Fruit fly (Drosophila melanogaster) whole organism, embryonic: ENCODE measurements around the gene CG11267.

Experiments used
- CG10267 ChIP-seq: fragments of 200-800 bp; sonication (Bioruptor generic); optimal IDR thresholded peaks from 2 replicates; lab custom pipeline; 2018; ENCODE audit warnings: missing biosample characterization, mild to moderate bottlenecking, missing genetic modification characterization, moderate library complexity
- CG11247 ChIP-seq: fragments of 200-800 bp; sonication (Bioruptor generic); IDR thresholded peaks from 2 replicates; pipeline ENCODE4 v1.3.6; 2022; ENCODE audit warnings: missing biosample characterization, missing genetic modification characterization
- CG11398 ChIP-seq: fragments of 200-800 bp; sonication (Bioruptor generic); optimal IDR thresholded peaks from 2 replicates; lab custom pipeline; 2016; ENCODE audit warnings: missing biosample characterization, missing genetic modification characterization
- CG11456 ChIP-seq: fragments of 200-800 bp; sonication (Bioruptor generic); IDR thresholded peaks from 3 replicates; pipeline ENCODE4 v1.3.6; 2022; ENCODE audit warnings: missing biosample characterization, missing genetic modification characterization
- CG11695 ChIP-seq: fragments of 200-800 bp; sonication (Bioruptor generic); IDR thresholded peaks from 3 replicates; pipeline ENCODE4 v1.3.6; 2022; ENCODE audit warnings: missing biosample characterization, missing genetic modification characterization
- CG12104 ChIP-seq: fragments of 200-800 bp; sonication (Bioruptor generic); optimal IDR thresholded peaks from 3 replicates; lab custom pipeline; 2016; ENCODE audit warnings: missing biosample characterization, missing genetic modification characterization
- CG12155 ChIP-seq: fragments of 200-800 bp; sonication (Bioruptor generic); optimal IDR thresholded peaks from 3 replicates; lab custom pipeline; 2016; ENCODE audit warnings: missing biosample characterization, missing genetic modification characterization
- CG12659 ChIP-seq: fragments of 200-800 bp; sonication (Bioruptor generic); optimal IDR thresholded peaks from 3 replicates; lab custom pipeline; 2017; ENCODE audit warnings: mild to moderate bottlenecking, missing biosample characterization, missing genetic modification reagents, missing genetic modification characterization
- CG16863 ChIP-seq: fragments of 200-800 bp; sonication (Bioruptor generic); optimal IDR thresholded peaks from 3 replicates; lab custom pipeline; 2016; ENCODE audit warnings: missing biosample characterization, missing genetic modification characterization
- CG17361 ChIP-seq: fragments of 200-800 bp; sonication (Bioruptor generic); IDR thresholded peaks from 3 replicates; pipeline ENCODE4 v1.3.6; 2022; ENCODE audit warnings: missing biosample characterization, missing genetic modification characterization
- CG1792 ChIP-seq: fragments of 200-800 bp; sonication (Bioruptor generic); optimal IDR thresholded peaks from 2 replicates; lab custom pipeline; 2016; ENCODE audit warnings: missing biosample characterization, missing genetic modification characterization
- CG2116 ChIP-seq: fragments of 200-800 bp; sonication (Bioruptor generic); optimal IDR thresholded peaks from 3 replicates; lab custom pipeline; 2018; ENCODE audit warnings: missing biosample characterization, mild to moderate bottlenecking, missing genetic modification characterization
- CG2712 ChIP-seq: fragments of 200-800 bp; optimal IDR thresholded peaks from 3 replicates; lab custom pipeline; 2019; ENCODE audit warnings: missing biosample characterization, mild to moderate bottlenecking, missing genetic modification characterization, moderate library complexity
- CG30403 ChIP-seq: fragments of 200-800 bp; sonication (Bioruptor generic); optimal IDR thresholded peaks from 3 replicates; lab custom pipeline; 2016; ENCODE audit warnings: missing biosample characterization, missing genetic modification characterization
- CG34376 ChIP-seq: fragments of 200-800 bp; sonication (Bioruptor generic); optimal IDR thresholded peaks from 2 replicates; lab custom pipeline; 2018; ENCODE audit warnings: missing biosample characterization, mild to moderate bottlenecking, missing genetic modification characterization
- CG3847 ChIP-seq: fragments of 200-800 bp; sonication (Bioruptor generic); IDR thresholded peaks from 2 replicates; pipeline ENCODE4 v1.3.6; 2022; ENCODE audit warnings: missing biosample characterization, missing genetic modification characterization
- CG42726 ChIP-seq: fragments of 200-800 bp; sonication (Bioruptor generic); IDR thresholded peaks from 2 replicates; pipeline ENCODE4 v1.3.6; 2022; ENCODE audit warnings: missing biosample characterization, missing genetic modification characterization; ENCODE audit not compliant: partially characterized antibody
- CG4617 ChIP-seq: fragments of 200-800 bp; sonication (Bioruptor generic); optimal IDR thresholded peaks from 3 replicates; lab custom pipeline; 2016; ENCODE audit warnings: missing biosample characterization, missing genetic modification characterization, borderline replicate concordance
- CG6272 ChIP-seq: fragments of 200-800 bp; sonication (Bioruptor generic); IDR thresholded peaks from 2 replicates; pipeline ENCODE4 v1.3.6; 2022; ENCODE audit warnings: missing biosample characterization, missing genetic modification characterization
- CG9817 ChIP-seq: fragments of 200-800 bp; sonication (Bioruptor generic); optimal IDR thresholded peaks from 2 replicates; lab custom pipeline; 2018; ENCODE audit warnings: missing biosample characterization, mild to moderate bottlenecking, missing genetic modification characterization, moderate library complexity
- Dad ChIP-seq: fragments of 200-800 bp; sonication (Bioruptor generic); optimal IDR thresholded peaks from 3 replicates; lab custom pipeline; 2016; ENCODE audit warnings: missing biosample characterization, missing genetic modification characterization
- Dbx ChIP-seq: fragments of 200-800 bp; sonication (Bioruptor generic); IDR thresholded peaks from 3 replicates; pipeline ENCODE4 v1.3.6; 2022; ENCODE audit warnings: missing biosample characterization, missing genetic modification characterization
- Dll ChIP-seq: fragments of 200-800 bp; sonication (Bioruptor generic); IDR thresholded peaks from 4 replicates; pipeline ENCODE4 v1.3.6; 2022; ENCODE audit warnings: missing biosample characterization, missing genetic modification characterization; ENCODE audit not compliant: partially characterized antibody
- Ets65A ChIP-seq: fragments of 200-800 bp; sonication (Bioruptor generic); peaks from one replicate; lab custom pipeline; 2016; ENCODE audit warnings: missing biosample characterization, missing genetic modification characterization
- Hmx ChIP-seq: fragments of 200-800 bp; sonication (Bioruptor generic); optimal IDR thresholded peaks from 2 replicates; lab custom pipeline; 2016; ENCODE audit warnings: missing biosample characterization, missing genetic modification characterization
- Lhr ChIP-seq: fragments of 200-800 bp; sonication (Bioruptor generic); optimal IDR thresholded peaks from 3 replicates; lab custom pipeline; 2017; ENCODE audit warnings: mild to moderate bottlenecking, missing biosample characterization, missing genetic modification reagents, missing genetic modification characterization
- Lpt ChIP-seq: fragments of >200 bp; optimal IDR thresholded peaks from 2 replicates; lab custom pipeline; 2018; ENCODE audit warnings: missing biosample characterization, missing genetic modification characterization
- MTF-1 ChIP-seq: fragments of 200-800 bp; sonication (Bioruptor generic); optimal IDR thresholded peaks from 2 replicates; lab custom pipeline; 2018; ENCODE audit warnings: missing biosample characterization, mild to moderate bottlenecking, missing genetic modification characterization, borderline replicate concordance
- NK7.1 ChIP-seq: fragments of 200-800 bp; sonication (Bioruptor generic); optimal IDR thresholded peaks from 3 replicates; lab custom pipeline; 2016; ENCODE audit warnings: missing biosample characterization, missing genetic modification characterization
- Ptx1 ChIP-seq: fragments of 200-800 bp; sonication (Bioruptor generic); IDR thresholded peaks from 2 replicates; pipeline ENCODE4 v1.3.6; 2022; ENCODE audit warnings: missing biosample characterization, missing genetic modification characterization
- Six4 ChIP-seq: fragments of 200-800 bp; sonication (Bioruptor generic); optimal IDR thresholded peaks from 2 replicates; lab custom pipeline; 2016; ENCODE audit warnings: missing biosample characterization, missing genetic modification characterization
- Ssrp ChIP-seq: fragments of 200-800 bp; sonication (Bioruptor generic); optimal IDR thresholded peaks from 2 replicates; lab custom pipeline; 2018; ENCODE audit warnings: missing biosample characterization, mild to moderate bottlenecking, missing genetic modification characterization, moderate library complexity
- aop ChIP-seq: fragments of 200-800 bp; sonication (Bioruptor generic); IDR thresholded peaks from 2 replicates; pipeline ENCODE4 v1.3.6; 2022; ENCODE audit warnings: missing biosample characterization, missing genetic modification characterization
- ato ChIP-seq: fragments of 200-800 bp; sonication (Bioruptor generic); IDR thresholded peaks from 2 replicates; pipeline ENCODE4 v1.3.6; 2022; ENCODE audit warnings: missing biosample characterization, missing genetic modification characterization; ENCODE audit not compliant: partially characterized antibody
- bcd ChIP-seq: fragments of 200-800 bp; sonication (Bioruptor generic); optimal IDR thresholded peaks from 2 replicates; lab custom pipeline; 2017; ENCODE audit warnings: missing biosample characterization, mild to moderate bottlenecking, missing genetic modification characterization
- cato ChIP-seq: fragments of 200-800 bp; sonication (Bioruptor generic); optimal IDR thresholded peaks from 2 replicates; lab custom pipeline; 2016; ENCODE audit warnings: missing biosample characterization, missing genetic modification characterization, borderline replicate concordance
- croc ChIP-seq: fragments of 200-800 bp; sonication (Bioruptor generic); conservative IDR thresholded peaks from 3 replicates; pipeline ENCODE4 v1.3.6; 2022; ENCODE audit warnings: missing biosample characterization, missing genetic modification characterization
- dysf ChIP-seq: fragments of 200-800 bp; sonication (Bioruptor generic); IDR thresholded peaks from 3 replicates; pipeline ENCODE4 v1.3.6; 2022; ENCODE audit warnings: missing biosample characterization, missing genetic modification characterization
- eve ChIP-seq, 2 experiments: fragments of >200 bp; optimal IDR thresholded peaks; 2 replicates each; lab custom pipeline; 2017; ENCODE audit warnings: missing biosample characterization in 2 of 2, missing genetic modification characterization in 2 of 2
- gsb-n ChIP-seq: fragments of 200-800 bp; sonication (Bioruptor generic); optimal IDR thresholded peaks from 3 replicates; lab custom pipeline; 2018; ENCODE audit warnings: missing biosample characterization, mild to moderate bottlenecking, missing genetic modification characterization
- hb ChIP-seq: fragments of 200-800 bp; sonication (Bioruptor generic); IDR thresholded peaks from 3 replicates; pipeline ENCODE4 v1.3.6; 2022; ENCODE audit warnings: missing biosample characterization, missing genetic modification characterization; ENCODE audit not compliant: partially characterized antibody
- ken ChIP-seq: fragments of 200-800 bp; sonication (Bioruptor generic); IDR thresholded peaks from 3 replicates; pipeline ENCODE4 v1.3.6; 2022; ENCODE audit warnings: missing biosample characterization, missing genetic modification characterization
- kni ChIP-seq: fragments of 200-800 bp; sonication (Bioruptor generic); optimal IDR thresholded peaks from 3 replicates; lab custom pipeline; 2017; ENCODE audit warnings: mild to moderate bottlenecking, missing biosample characterization, missing genetic modification reagents, missing genetic modification characterization
- nerfin-2 ChIP-seq: fragments of 200-800 bp; sonication (Bioruptor generic); IDR thresholded peaks from 2 replicates; pipeline ENCODE4 v1.3.6; 2022; ENCODE audit warnings: missing biosample characterization, missing genetic modification characterization; ENCODE audit not compliant: partially characterized antibody
- onecut ChIP-seq: fragments of 200-800 bp; sonication (Bioruptor generic); IDR thresholded peaks from 2 replicates; pipeline ENCODE4 v1.3.6; 2022; ENCODE audit warnings: missing biosample characterization, missing genetic modification characterization
- p53 ChIP-seq: fragments of 200-800 bp; sonication (Bioruptor generic); optimal IDR thresholded peaks from 2 replicates; lab custom pipeline; 2016; ENCODE audit warnings: missing biosample characterization, missing genetic modification characterization
- scrt ChIP-seq: fragments of 200-800 bp; sonication (Bioruptor generic); optimal IDR thresholded peaks from 2 replicates; lab custom pipeline; 2018; ENCODE audit warnings: missing biosample characterization, mild to moderate bottlenecking, missing genetic modification characterization, moderate library complexity
- tna ChIP-seq: fragments of 200-800 bp; sonication (Bioruptor generic); IDR thresholded peaks from 2 replicates; pipeline ENCODE4 v1.3.6; 2022; ENCODE audit warnings: missing biosample characterization, missing genetic modification characterization; ENCODE audit not compliant: partially characterized antibody
- unc-4 ChIP-seq: fragments of 200-800 bp; sonication (Bioruptor generic); IDR thresholded peaks from 2 replicates; pipeline ENCODE4 v1.3.6; 2022; ENCODE audit warnings: missing biosample characterization, missing genetic modification characterization; ENCODE audit not compliant: partially characterized antibody
- zfh2 ChIP-seq: fragments of 200-800 bp; sonication (Bioruptor generic); optimal IDR thresholded peaks from 2 replicates; lab custom pipeline; 2016; ENCODE audit warnings: missing biosample characterization, missing genetic modification characterization

The CG11267 gene

DNA sequence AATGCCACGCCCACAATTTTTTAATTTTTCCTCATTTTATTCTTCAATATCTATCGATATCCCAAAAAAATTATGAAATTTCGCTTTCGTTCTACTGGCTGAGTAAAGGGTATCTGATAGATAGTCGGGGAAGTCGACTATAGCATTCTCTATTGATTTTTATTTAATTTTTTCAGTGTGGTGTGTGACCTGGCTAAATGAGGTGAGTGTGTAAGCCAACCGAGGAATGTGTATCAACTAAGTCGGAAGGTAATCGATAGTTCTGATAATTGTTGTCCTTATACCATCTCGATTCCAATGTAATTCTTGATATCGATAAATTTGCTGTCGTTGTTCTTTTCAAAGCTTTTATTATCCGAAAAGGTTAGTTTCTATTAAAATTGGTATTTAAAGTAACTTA lies 9.4 kb upstream of the CG11267 start, which contains the start of gene CG11263 (continued):
- TF ChIP-seq aop (GFP tag; lab: Robert Waterston, UW) (no peak), scrt (peak; percentile 2), dysf (GFP tag; lab: Robert Waterston, UW) (peak; percentile 43; the same call in 1 of the 3 replicates), Hmx (no peak), cato (GFP tag; lab: Kevin White, UChicago) (no peak), Six4 (GFP tag; lab: Kevin White, UChicago) (peak; percentile 6), Dll (GFP tag; lab: Robert Waterston, UW) (peak; percentile 86), hb (GFP tag; lab: Robert Waterston, UW) (peak; percentile 83), CG12104 (GFP tag; lab: Kevin White, UChicago) (no peak), Lhr (GFP tag; lab: Kevin White, UChicago) (peak; percentile 73), CG12659 (peak; percentile 43), CG11398 (GFP tag; lab: Kevin White, UChicago) (peak; percentile 14), p53 (GFP tag; lab: Kevin White, UChicago) (peak; percentile 29), CG11247 (GFP tag; lab: Robert Waterston, UW) (0 out of 2 replicates have a peak, but pooled peaks have one; percentile 37), NK7.1 (GFP tag; lab: Kevin White, UChicago) (no peak), CG34376 (peak; percentile 12), CG2116 (GFP tag; lab: Kevin White, UChicago) (peak; percentile 59), CG11456 (GFP tag; lab: Robert Waterston, UW) (0 out of 3 replicates have a peak, but pooled peaks have one; percentile 60), Ssrp (peak; percentile 13), CG16863 (GFP tag; lab: Kevin White, UChicago) (peak; percentile 7), bcd (GFP tag; lab: Kevin White, UChicago) (peak; percentile 39), gsb-n (tag; lab: Kevin White, UChicago) (no peak), ken (peak; percentile 54; the same call in 2 of the 3 replicates), CG3847 (GFP tag; lab: Robert Waterston, UW) (peak; percentile 42), CG17361 (GFP tag; lab: Robert Waterston, UW) (peak; percentile 37; the same call in 1 of the 3 replicates), CG42726 (peak; percentile 65; the same call in 1 of the 2 replicates), CG11695 (GFP tag; lab: Robert Waterston, UW) (peak; percentile 26; the same call in 1 of the 3 replicates), eve (GFP tag; optimal IDR thresholded peaks at IDR 0.05; lab: Kevin White, UChicago) (peak in 1 of 2 experiments; percentile 23), Lpt (no peak), CG6272 (GFP tag; lab: Robert Waterston, UW) (no peak), Ets65A (GFP tag; lab: Kevin White, UChicago) (peak; percentile 96), CG4617 (GFP tag; lab: Kevin White, UChicago) (peak; percentile 20), unc-4 (GFP tag; lab: Robert Waterston, UW) (peak; percentile 81), MTF-1 (GFP tag; lab: Kevin White, UChicago) (no peak), CG30403 (GFP tag; lab: Kevin White, UChicago) (peak; percentile 70), tna (GFP tag; lab: Robert Waterston, UW) (no peak; the same call in 1 of the 2 replicates), ato (GFP tag; lab: Robert Waterston, UW) (peak; percentile 90), zfh2 (peak; percentile 57), CG12155 (GFP tag; lab: Kevin White, UChicago) (peak; percentile 37), CG9817 (tag; lab: Kevin White, UChicago) (no peak), CG10267 (peak; percentile 46), croc (GFP tag; lab: Robert Waterston, UW) (no peak), Ptx1 (peak; percentile 53; the same call in 1 of the 2 replicates), CG2712 (tag; lab: Kevin White, UChicago) (peak; percentile 47), Dad (peak; percentile 25), Dbx (GFP tag; lab: Robert Waterston, UW) (peak; percentile 73), CG1792 (GFP tag; lab: Kevin White, UChicago) (peak; percentile 38), onecut (GFP tag; lab: Robert Waterston, UW) (peak; percentile 67), kni (GFP tag; lab: Kevin White, UChicago) (no peak), nerfin-2 (GFP tag; lab: Robert Waterston, UW) (peak; percentile 80)
